Worm (Caenorhabditis elegans): ENCODE data around the gene sri-65.

Gene sri-65

DNA sequence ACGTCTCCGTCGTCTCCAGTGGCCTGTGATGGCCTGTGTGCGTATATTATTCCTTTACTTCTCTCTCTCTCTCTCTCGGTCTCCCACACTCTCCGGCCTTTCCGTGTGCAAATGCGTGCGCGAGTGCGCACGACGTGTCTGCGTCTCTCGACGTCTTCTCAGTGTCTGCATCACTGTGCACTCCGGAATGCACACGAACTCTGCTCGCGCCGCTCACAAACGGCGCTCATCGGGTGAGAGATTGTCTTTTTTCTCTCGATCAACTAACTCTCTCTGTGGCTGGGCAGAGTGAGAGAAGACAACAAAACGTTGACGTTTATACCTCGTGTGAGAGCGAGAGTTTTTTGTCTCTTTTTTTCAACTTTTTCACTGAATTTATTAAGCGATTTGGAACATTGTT lies 32.2 kb downstream of the sri-65 start (continued):
- peak; percentile 23 for TF ChIP-seq ztf-3 (GFP tag; optimal IDR thresholded peaks at IDR 0.05)
- TF ChIP-seq aptf-2 (GFP tag; conservative IDR thresholded peaks at IDR 0.05): no peak
- TF ChIP-seq hlh-12 (tag; optimal IDR thresholded peaks at IDR 0.05): no peak
- no peak for TF ChIP-seq egl-18 (GFP tag; IDR thresholded peaks at IDR 0.05)
- TF ChIP-seq B0336.3 (GFP tag; IDR thresholded peaks at IDR 0.05): peak; percentile 95
- peak; percentile 86 for TF ChIP-seq Y56A3A.18 (GFP tag; IDR thresholded peaks at IDR 0.05)
- TF ChIP-seq cebp-2 (GFP tag; IDR thresholded peaks at IDR 0.05): no peak
- no peak for TF ChIP-seq D2030.7 (GFP tag; IDR thresholded peaks at IDR 0.05)
- TF ChIP-seq ztf-25 (GFP tag; IDR thresholded peaks at IDR 0.05): no peak
- peak; percentile 87; the same call in 1 of the 2 replicates for TF ChIP-seq egl-44 (GFP tag; IDR thresholded peaks at IDR 0.05)
- TF ChIP-seq lag-1 (GFP tag; IDR thresholded peaks at IDR 0.05): no peak
- TF ChIP-seq hsf-1 (GFP tag; IDR thresholded peaks at IDR 0.05): no peak
- TF ChIP-seq ets-4 (GFP tag; optimal IDR thresholded peaks at IDR 0.05): peak; percentile 72
- peak; percentile 81 for TF ChIP-seq Y53G8AR.9 (GFP tag; conservative IDR thresholded peaks at IDR 0.05)
- peak; percentile 47 for TF ChIP-seq ztf-18 (tag; optimal IDR thresholded peaks at IDR 0.05)
- no peak for TF ChIP-seq hlh-26 (GFP tag; conservative IDR thresholded peaks at IDR 0.05)
- TF ChIP-seq sea-2 (GFP tag; IDR thresholded peaks at IDR 0.05): no peak
- TF ChIP-seq F49E8.2 (tag; optimal IDR thresholded peaks at IDR 0.05; ENCODE audit: insufficient read depth): no peak
- peak; percentile 77 for TF ChIP-seq gei-17 (GFP tag; optimal IDR thresholded peaks at IDR 0.05)
- TF ChIP-seq ceh-100 (GFP tag; IDR thresholded peaks at IDR 0.05): 0 out of 2 replicates have a peak, but pooled peaks have one; percentile 9
- no peak for TF ChIP-seq nfya-1 (tag; optimal IDR thresholded peaks at IDR 0.05; ENCODE audit: borderline replicate concordance, insufficient read depth)
- TF ChIP-seq B0261.1 (tag; optimal IDR thresholded peaks at IDR 0.05): peak; percentile 30
- TF ChIP-seq attf-6 (GFP tag; IDR thresholded peaks at IDR 0.05): peak; percentile 73
- peak; percentile 61; the same call in 1 of the 2 replicates for TF ChIP-seq C17E4.6 (GFP tag; IDR thresholded peaks at IDR 0.05)
- peak; percentile 77 for TF ChIP-seq pbrm-1 (GFP tag; IDR thresholded peaks at IDR 0.05)
- TF ChIP-seq lin-35 (GFP tag; optimal IDR thresholded peaks at IDR 0.05): peak in 1 of 3 experiments; percentile 64
- TF ChIP-seq Y53F4B.3 (GFP tag; IDR thresholded peaks at IDR 0.05): no peak
- peak; percentile 78; the same call in 1 of the 2 replicates for TF ChIP-seq Y95B8A.8 (GFP tag; IDR thresholded peaks at IDR 0.05)
- peak; percentile 14 for TF ChIP-seq nhr-27 (tag; optimal IDR thresholded peaks at IDR 0.05)
- TF ChIP-seq madf-10 (tag; optimal IDR thresholded peaks at IDR 0.05): peak; percentile 81

DNA sequence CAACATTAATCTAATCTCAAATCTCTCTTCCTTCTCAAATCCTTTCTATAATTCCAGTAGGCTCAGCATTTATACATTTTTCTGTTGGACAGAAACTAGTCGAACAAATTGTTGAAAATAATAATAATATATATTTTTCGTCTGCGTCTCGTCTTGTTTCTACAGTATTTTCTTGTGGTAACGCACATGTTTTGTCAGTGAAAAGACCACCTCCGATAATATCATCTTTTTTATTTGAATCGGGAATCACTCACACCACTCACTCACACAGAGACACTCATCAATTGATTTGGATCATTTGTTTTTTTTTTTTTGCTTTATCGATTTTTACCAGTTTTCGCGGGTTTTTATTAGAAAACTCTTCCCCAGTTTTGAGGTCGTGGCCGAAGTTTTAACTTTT lies 33.5 kb downstream of the sri-65 start:
- no peak for TF ChIP-seq egl-44 (GFP tag; IDR thresholded peaks at IDR 0.05)
- TF ChIP-seq mel-28 (tag; optimal IDR thresholded peaks at IDR 0.05; ENCODE audit: borderline replicate concordance): no peak
- TF ChIP-seq D2030.7 (GFP tag; IDR thresholded peaks at IDR 0.05): no peak
- TF ChIP-seq hmg-1.2 (GFP tag; IDR thresholded peaks at IDR 0.05): peak; percentile 35; the same call in 1 of the 2 replicates

DNA sequence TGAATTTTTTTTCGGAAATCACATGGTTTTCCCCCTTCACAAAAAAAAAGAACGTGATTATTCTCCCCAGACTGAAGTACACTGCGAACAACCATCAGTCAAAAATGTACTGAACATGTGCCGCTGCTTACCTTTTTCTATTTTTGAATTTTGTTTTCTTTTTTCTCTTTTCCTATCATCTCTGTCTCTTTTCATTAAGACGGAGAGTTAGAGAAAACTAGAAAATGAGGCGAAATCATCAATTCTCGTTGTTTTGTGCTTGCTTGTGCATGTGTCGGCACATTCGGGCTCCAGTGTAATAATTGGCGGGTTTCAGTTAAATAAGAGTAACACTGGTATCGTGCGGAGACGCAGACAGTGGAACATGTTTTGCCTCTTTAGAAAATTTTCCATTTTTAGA lies 35.9 kb downstream of the sri-65 start:
- TF ChIP-seq attf-5 (GFP tag; optimal IDR thresholded peaks at IDR 0.05) (peak; percentile 73), B0035.1 (tag; optimal IDR thresholded peaks at IDR 0.05) (no peak), B0336.3 (GFP tag; IDR thresholded peaks at IDR 0.05) (no peak), sptf-2 (GFP tag; optimal IDR thresholded peaks at IDR 0.05) (no peak), nhr-80 (tag; optimal IDR thresholded peaks at IDR 0.05) (peak; percentile 83), T26A5.8 (tag; optimal IDR thresholded peaks at IDR 0.05) (no peak), snpc-1.1 (tag; optimal IDR thresholded peaks at IDR 0.05; ENCODE audit: insufficient read depth) (no peak), tbp1 (GFP tag; optimal IDR thresholded peaks at IDR 0.05) (peak; percentile 4), lin-26 (GFP tag; IDR thresholded peaks at IDR 0.05) (0 out of 2 replicates have a peak, but pooled peaks have one; percentile 31), ceh-100 (GFP tag; IDR thresholded peaks at IDR 0.05) (no peak), lin-54 (GFP tag; optimal IDR thresholded peaks at IDR 0.05) (peak; percentile 30), atf-7 (tag; optimal IDR thresholded peaks at IDR 0.05) (peak; percentile 1), F52B5.7 (tag; optimal IDR thresholded peaks at IDR 0.05) (no peak), hlh-26 (GFP tag; conservative IDR thresholded peaks at IDR 0.05) (no peak), attf-3 (GFP tag; conservative IDR thresholded peaks at IDR 0.05) (no peak), pbrm-1 (GFP tag; IDR thresholded peaks at IDR 0.05) (0 out of 2 replicates have a peak, but pooled peaks have one; percentile 32), mcd-1 (GFP tag; IDR thresholded peaks at IDR 0.05) (no peak), aptf-2 (GFP tag; conservative IDR thresholded peaks at IDR 0.05) (no peak), zim-3 (tag; optimal IDR thresholded peaks at IDR 0.05) (no peak), zfh-2 (GFP tag; conservative IDR thresholded peaks at IDR 0.05) (no peak)
